Worm (Caenorhabditis elegans) whole organism, L1 larva: ENCODE results near the gene M03C11.6.

Source experiments
- C16A3.4 ChIP-seq: fragments of 150-350 bp; optimal IDR thresholded peaks from 2 replicates; lab custom pipeline; 2014; ENCODE audit warnings: missing biosample characterization, missing genetic modification characterization
- dpl-1 ChIP-seq, 3 experiments: fragments of 150-350 bp in 2 of 3; sonication (generic microtip) in 1 of 3; optimal IDR thresholded peaks; 2 replicates each; lab custom pipeline; 2014 to 2017; ENCODE audit warnings: missing biosample characterization in 3 of 3, missing genetic modification characterization in 3 of 3, missing genetic modification reagents in 3 of 3
- jun-1 ChIP-seq: fragments of 150-350 bp; optimal IDR thresholded peaks from 2 replicates; lab custom pipeline; 2014; ENCODE audit warnings: missing biosample characterization, missing genetic modification reagents, missing genetic modification characterization
- lin-39 ChIP-seq: fragments of 150-350 bp; optimal IDR thresholded peaks from 2 replicates; lab custom pipeline; 2014; ENCODE audit warnings: missing biosample characterization, missing genetic modification reagents, missing genetic modification characterization
- mdl-1 ChIP-seq, 2 experiments: fragments of 150-350 bp; optimal IDR thresholded peaks; 2 replicates each; lab custom pipeline; 2014 to 2017; ENCODE audit warnings: missing biosample characterization in 2 of 2, missing genetic modification characterization in 2 of 2, inconsistent platforms in 1 of 2
- nhr-28 ChIP-seq: fragments of 150-350 bp; optimal IDR thresholded peaks from 2 replicates; lab custom pipeline; 2014; ENCODE audit warnings: missing biosample characterization, missing genetic modification characterization

- TF ChIP-seq dpl-1 (GFP tag; optimal IDR thresholded peaks at IDR 0.05; lab: Kevin White, UChicago) (no peak), nhr-28 (no peak), mdl-1 (tag; optimal IDR thresholded peaks at IDR 0.05; lab: Kevin White, UChicago) (no peak), jun-1 (tag; lab: Kevin White, UChicago) (no peak), lin-39 (no peak), C16A3.4 (tag; lab: Kevin White, UChicago) (no peak)
Measured at ce11 chrIII:10396891-10397502, 26.8 kb downstream of the M03C11.6 start.
